Fruit fly (Drosophila melanogaster) whole organism, adult: Measurements from ENCODE around the gene CG34451.

Source experiments
- CG14711 ChIP-seq: fragments of 200-800 bp; sonication (Bioruptor generic); optimal IDR thresholded peaks from 2 replicates; lab custom pipeline; 2018; ENCODE audit warnings: missing biosample characterization, mild to moderate bottlenecking, missing genetic modification characterization, moderate library complexity
- CG1620 ChIP-seq: fragments of 200-800 bp; sonication (Bioruptor generic); optimal IDR thresholded peaks from 2 replicates; lab custom pipeline; 2016; ENCODE audit warnings: missing biosample characterization, missing genetic modification characterization
- CG33017 ChIP-seq: fragments of 200-800 bp; sonication (Bioruptor generic); optimal IDR thresholded peaks from 2 replicates; lab custom pipeline; 2018; ENCODE audit warnings: missing biosample characterization, mild to moderate bottlenecking, missing genetic modification characterization, moderate library complexity
- cic ChIP-seq: fragments of 200-800 bp; sonication (Bioruptor generic); optimal IDR thresholded peaks from 2 replicates; lab custom pipeline; 2017; ENCODE audit warnings: missing biosample characterization, mild to moderate bottlenecking, missing genetic modification characterization, moderate library complexity
- cnc ChIP-seq, 2 experiments: fragments of >200 bp; optimal IDR thresholded peaks; 2 replicates each; lab custom pipeline; 2017
- kay ChIP-seq: fragments of 200-800 bp; sonication (Bioruptor generic); peaks from one replicate; lab custom pipeline; 2016; ENCODE audit warnings: missing biosample characterization, missing genetic modification characterization, borderline replicate concordance
- toe ChIP-seq: fragments of 200-800 bp; sonication (Bioruptor generic); optimal IDR thresholded peaks from 2 replicates; lab custom pipeline; 2016; ENCODE audit warnings: missing biosample characterization, missing genetic modification characterization

DNA sequence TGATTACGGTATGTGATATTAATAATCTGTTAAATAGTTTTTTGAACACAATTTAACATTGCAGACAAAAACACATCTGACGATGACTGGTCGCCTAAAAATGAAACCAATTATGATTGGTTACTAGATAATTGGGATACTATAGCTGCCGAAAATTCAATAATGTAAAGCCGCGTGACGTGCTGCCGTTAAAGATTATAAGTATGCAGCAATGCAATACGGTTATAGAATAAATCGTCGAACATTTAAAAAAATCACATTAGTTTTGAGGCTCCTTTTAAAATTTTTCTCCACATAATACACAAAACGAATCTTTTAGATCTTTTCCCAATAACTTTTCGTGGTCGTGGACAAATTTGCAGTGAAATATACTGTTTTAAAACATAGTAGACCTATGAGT lies 25.7 kb upstream of the CG34451 start, which contains the start of gene CG42570:
- TF ChIP-seq CG33017 (tag; lab: Kevin White, UChicago) (no peak), cic (GFP tag; lab: Kevin White, UChicago) (no peak), cnc (optimal IDR thresholded peaks at IDR 0.05; lab: Kevin White, UChicago) (no peak), CG14711 (no peak), CG1620 (GFP tag; lab: Kevin White, UChicago) (no peak), kay (GFP tag; lab: Kevin White, UChicago) (no peak), toe (GFP tag; lab: Kevin White, UChicago) (no peak)
